Worm (Caenorhabditis elegans) whole organism, young adult: ENCODE data around the gene cut-3.
"Not testable (repeated sequence)": the region's sequence is repeated elsewhere in the genome, so short reads cannot be mapped to it uniquely, and the experiment has no call there.

Experiments
- B0336.3 ChIP-seq: fragments of 200-800 bp; sonication (Bioruptor generic); IDR thresholded peaks from 2 replicates; pipeline ENCODE4 v1.3.6; 2022; ENCODE audit warnings: missing genetic modification characterization, missing compliant biosample characterization
- F10E7.11 ChIP-seq: sonication (generic microtip); optimal IDR thresholded peaks from 2 replicates; lab custom pipeline; 2017; ENCODE audit warnings: mild to moderate bottlenecking, missing genetic modification characterization, moderate library complexity, missing compliant biosample characterization
- F49E8.2 ChIP-seq: sonication (generic microtip); optimal IDR thresholded peaks from 3 replicates; lab custom pipeline; 2017; ENCODE audit warnings: missing genetic modification characterization, mild to moderate bottlenecking, missing compliant biosample characterization, antibody characterized with exemption, moderate library complexity; ENCODE audit not compliant: insufficient read depth
- F57C9.4 ChIP-seq: sonication (generic microtip); optimal IDR thresholded peaks from 2 replicates; lab custom pipeline; 2017; ENCODE audit warnings: mild to moderate bottlenecking, missing genetic modification characterization, missing compliant biosample characterization
- K12H6.12 ChIP-seq: fragments of 200-800 bp; sonication (Bioruptor generic); optimal IDR thresholded peaks from 2 replicates; lab custom pipeline; 2018; ENCODE audit warnings: mild to moderate bottlenecking, missing genetic modification characterization, missing compliant biosample characterization
- Y53G8AR.9 ChIP-seq: fragments of 200-800 bp; sonication (Bioruptor generic); conservative IDR thresholded peaks from 2 replicates; pipeline ENCODE4 v1.3.6; 2022; ENCODE audit warnings: missing genetic modification reagents, missing genetic modification characterization, missing compliant biosample characterization
- Y67H2A.10 ChIP-seq: fragments of 200-800 bp; sonication (Bioruptor generic); conservative IDR thresholded peaks from 2 replicates; pipeline ENCODE4 v1.3.6; 2022; ENCODE audit warnings: missing genetic modification reagents, missing genetic modification characterization, missing compliant biosample characterization
- Y95B8A.8 ChIP-seq: fragments of 200-800 bp; sonication (Bioruptor generic); IDR thresholded peaks from 2 replicates; pipeline ENCODE4 v1.3.6; 2022; ENCODE audit warnings: missing genetic modification reagents, missing genetic modification characterization, missing compliant biosample characterization
- ama-1 ChIP-seq, 3 experiments: fragments of 150-350 bp in 1 of 3; sonication (generic microtip) in 2 of 3; optimal IDR thresholded peaks; 2 replicates each; lab custom pipeline; 2014 to 2018; ENCODE audit warnings: missing biosample characterization in 2 of 3, missing genetic modification characterization in 2 of 3, missing genetic modification reagents in 2 of 3
- aptf-3 ChIP-seq: fragments of 200-800 bp; sonication (Bioruptor generic); IDR thresholded peaks from 2 replicates; pipeline ENCODE4 v1.3.6; 2022; ENCODE audit warnings: missing genetic modification characterization, missing compliant biosample characterization
- athp-1 ChIP-seq: sonication (generic microtip); optimal IDR thresholded peaks from 2 replicates; lab custom pipeline; 2017; ENCODE audit warnings: mild to moderate bottlenecking, missing genetic modification characterization, missing compliant biosample characterization
- attf-5 ChIP-seq: fragments of 200-800 bp; sonication (Bioruptor generic); optimal IDR thresholded peaks from 2 replicates; lab custom pipeline; 2018; ENCODE audit warnings: mild to moderate bottlenecking, missing genetic modification characterization, missing compliant biosample characterization
- cebp-1 ChIP-seq, 2 experiments: fragments of 200-800 bp in 1 of 2; sonication (Bioruptor generic) in 1 of 2; sonication (generic microtip) in 1 of 2; IDR thresholded peaks in 1 of 2; optimal IDR thresholded peaks in 1 of 2; 2 replicates each; pipeline versions ENCODE4 v1.3.6 to Lab custom; 2017 to 2022; ENCODE audit warnings: missing compliant biosample characterization in 2 of 2, missing genetic modification characterization in 2 of 2, mild to moderate bottlenecking in 1 of 2, missing genetic modification reagents in 1 of 2, moderate library complexity in 1 of 2
- ceh-40 ChIP-seq: fragments of 200-800 bp; sonication (Bioruptor generic); IDR thresholded peaks from 2 replicates; pipeline ENCODE4 v1.3.6; 2022; ENCODE audit warnings: missing genetic modification characterization, missing compliant biosample characterization
- dox-1 ChIP-seq: fragments of 200-800 bp; sonication (Bioruptor generic); IDR thresholded peaks from 2 replicates; pipeline ENCODE4 v1.3.6; 2022; ENCODE audit warnings: missing genetic modification reagents, missing genetic modification characterization, missing compliant biosample characterization
- egrh-3 ChIP-seq: fragments of 200-800 bp; sonication (Bioruptor generic); IDR thresholded peaks from 2 replicates; pipeline ENCODE4 v1.3.6; 2022; ENCODE audit warnings: missing genetic modification reagents, missing genetic modification characterization, missing compliant biosample characterization
- fkh-3 ChIP-seq: sonication (generic microtip); optimal IDR thresholded peaks from 2 replicates; lab custom pipeline; 2016; ENCODE audit warnings: mild to moderate bottlenecking, missing genetic modification characterization, missing compliant biosample characterization
- hmg-20 ChIP-seq: fragments of 200-800 bp; sonication (Bioruptor generic); IDR thresholded peaks from 2 replicates; pipeline ENCODE4 v1.3.6; 2022; ENCODE audit warnings: missing genetic modification reagents, missing genetic modification characterization, missing compliant biosample characterization
- hsf-1 ChIP-seq: fragments of 200-800 bp; sonication (Bioruptor generic); IDR thresholded peaks from 2 replicates; pipeline ENCODE4 v1.3.6; 2022; ENCODE audit warnings: missing genetic modification reagents, missing genetic modification characterization, missing compliant biosample characterization
- lin-26 ChIP-seq: fragments of 200-800 bp; sonication (Bioruptor generic); IDR thresholded peaks from 2 replicates; pipeline ENCODE4 v1.3.6; 2022; ENCODE audit warnings: missing genetic modification reagents, missing genetic modification characterization, missing compliant biosample characterization
- lin-35 ChIP-seq, 3 experiments: fragments of 150-350 bp in 2 of 3; sonication (generic microtip) in 1 of 3; optimal IDR thresholded peaks; 2 replicates each; lab custom pipeline; 2014 to 2018; ENCODE audit warnings: missing biosample characterization in 3 of 3, missing genetic modification characterization in 3 of 3, missing genetic modification reagents in 3 of 3
- lin-54 ChIP-seq: fragments of 200-800 bp; sonication (Bioruptor generic); optimal IDR thresholded peaks from 2 replicates; lab custom pipeline; 2018; ENCODE audit warnings: mild to moderate bottlenecking, missing genetic modification characterization, missing compliant biosample characterization
- madf-3 ChIP-seq: fragments of 200-800 bp; sonication (Bioruptor generic); IDR thresholded peaks from 2 replicates; pipeline ENCODE4 v1.3.6; 2022; ENCODE audit warnings: missing genetic modification reagents, missing genetic modification characterization, missing compliant biosample characterization
- madf-6 ChIP-seq: fragments of 200-800 bp; sonication (Bioruptor generic); IDR thresholded peaks from 2 replicates; pipeline ENCODE4 v1.3.6; 2022; ENCODE audit warnings: missing genetic modification reagents, missing genetic modification characterization, missing compliant biosample characterization
- mxl-1 ChIP-seq: sonication (generic microtip); optimal IDR thresholded peaks from 2 replicates; lab custom pipeline; 2016; ENCODE audit warnings: missing genetic modification characterization, missing compliant biosample characterization
- nfyb-1 ChIP-seq: fragments of 200-800 bp; sonication (Bioruptor generic); IDR thresholded peaks from 2 replicates; pipeline ENCODE4 v1.3.6; 2022; ENCODE audit warnings: missing genetic modification reagents, missing genetic modification characterization, missing compliant biosample characterization
- pbrm-1 ChIP-seq: fragments of 200-800 bp; sonication (Bioruptor generic); IDR thresholded peaks from 2 replicates; pipeline ENCODE4 v1.3.6; 2022; ENCODE audit warnings: missing genetic modification reagents, missing genetic modification characterization, missing compliant biosample characterization
- rcor-1 ChIP-seq: fragments of 200-800 bp; sonication (Bioruptor generic); IDR thresholded peaks from 2 replicates; pipeline ENCODE4 v1.3.6; 2022; ENCODE audit warnings: missing genetic modification reagents, missing genetic modification characterization, missing compliant biosample characterization
- rpc-1 ChIP-seq, 2 experiments: fragments of 150-350 bp in 1 of 2; sonication (generic microtip) in 1 of 2; optimal IDR thresholded peaks; 2 replicates each; lab custom pipeline; 2014 to 2018; ENCODE audit warnings: missing biosample characterization in 1 of 2, missing genetic modification characterization in 1 of 2, missing genetic modification reagents in 1 of 2, missing genotype in 1 of 2
- tbp1 ChIP-seq: fragments of 200-800 bp; sonication (Bioruptor generic); optimal IDR thresholded peaks from 2 replicates; lab custom pipeline; 2018; ENCODE audit warnings: mild to moderate bottlenecking, missing genetic modification characterization, missing compliant biosample characterization
- zfh-2 ChIP-seq: fragments of 200-800 bp; sonication (Bioruptor generic); conservative IDR thresholded peaks from 2 replicates; pipeline ENCODE4 v1.3.6; 2022; ENCODE audit warnings: missing genetic modification reagents, missing genetic modification characterization, missing compliant biosample characterization

The cut-3 gene

DNA sequence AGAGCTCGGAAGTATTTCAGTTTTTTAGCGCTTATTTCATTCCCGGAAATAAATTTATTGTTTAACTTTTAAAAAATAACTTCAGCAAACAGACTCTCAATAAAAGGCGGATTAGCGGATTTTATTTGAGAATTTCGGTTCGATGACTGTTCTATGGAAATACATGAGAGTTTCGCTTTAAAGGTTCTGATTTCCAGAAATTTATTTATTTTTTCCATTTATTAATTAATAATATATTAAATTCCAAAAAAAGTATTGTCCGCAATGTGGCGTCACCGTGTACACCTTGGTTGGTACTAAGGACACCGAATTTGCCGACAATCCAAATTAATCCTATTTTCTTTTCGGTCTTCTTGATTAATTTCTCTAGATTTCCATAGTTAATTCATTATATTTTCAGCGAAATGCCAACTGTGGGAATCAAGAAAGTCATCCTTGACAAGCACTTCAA, 17.8 kb upstream of the cut-3 start, which contains the start of gene fars-3 (continued):
- 0 out of 2 replicates have a peak, but pooled peaks have one; percentile 35 for TF ChIP-seq lin-26 (GFP tag; lab: Robert Waterston, UW)
- TF ChIP-seq tbp1 (GFP tag; lab: Kevin White, UChicago), result peak; percentile 24
- peak; percentile 23; the same call in 1 of the 2 replicates for TF ChIP-seq Y95B8A.8 (GFP tag; lab: Robert Waterston, UW)
- TF ChIP-seq B0336.3 (GFP tag; lab: Robert Waterston, UW), result peak; percentile 42; the same call in 1 of the 2 replicates
- no peak for TF ChIP-seq F10E7.11 (tag; lab: Kevin White, UChicago)
- no peak for TF ChIP-seq hmg-20 (GFP tag; lab: Robert Waterston, UW)
- TF ChIP-seq ama-1 (optimal IDR thresholded peaks at IDR 0.05; lab: Kevin White, UChicago), result no peak
- TF ChIP-seq ama-1 (GFP tag; optimal IDR thresholded peaks at IDR 0.05; lab: Kevin White, UChicago), result peak; percentile 16 to 68
- peak; percentile 71 for TF ChIP-seq Y53G8AR.9 (GFP tag; lab: Robert Waterston, UW)
- TF ChIP-seq F57C9.4 (tag; lab: Kevin White, UChicago), result no peak
- peak; percentile 57 for TF ChIP-seq athp-1
- no peak for TF ChIP-seq dox-1 (GFP tag; lab: Robert Waterston, UW)
- no peak for TF ChIP-seq F49E8.2 (tag; lab: Kevin White, UChicago)
- no peak for TF ChIP-seq fkh-3 (tag; lab: Kevin White, UChicago)

- 0 out of 2 replicates have a peak, but pooled peaks have one; percentile 33 for TF ChIP-seq ceh-40
- peak; percentile 97 for TF ChIP-seq hsf-1
- TF ChIP-seq aptf-3, result peak; percentile 79; the same call in 1 of the 2 replicates
- TF ChIP-seq dox-1 (GFP tag; lab: Robert Waterston, UW), result peak; percentile 68
- TF ChIP-seq egrh-3 (GFP tag; lab: Robert Waterston, UW), result peak; percentile 51
- TF ChIP-seq rcor-1 (GFP tag; lab: Robert Waterston, UW), result peak; percentile 18; the same call in 1 of the 2 replicates
- peak; percentile 27 for TF ChIP-seq madf-6 (GFP tag; lab: Robert Waterston, UW)
- TF ChIP-seq madf-3, result peak; percentile 68; the same call in 1 of the 2 replicates
- TF ChIP-seq rpc-1 (optimal IDR thresholded peaks at IDR 0.05; lab: Kevin White, UChicago), result peak; percentile 3
- TF ChIP-seq rpc-1 (tag; optimal IDR thresholded peaks at IDR 0.05; lab: Kevin White, UChicago), result not testable (repeated sequence)
Measured at ce11 chrII:8459832-8460566, 13.4 kb upstream of the cut-3 start.

ce11 chrII:8457438-8457837, 10.8 kb upstream of the cut-3 start, which contains the start of gene zyg-9:
Gene zyg-9 (plus strand): TSS chrII:8457818.
- TF ChIP-seq Y67H2A.10 (GFP tag; lab: Robert Waterston, UW), result peak; percentile 8; the same call in 1 of the 2 replicates
- TF ChIP-seq cebp-1 (GFP tag; IDR thresholded peaks at IDR 0.05; lab: Robert Waterston, UW), result peak; percentile 96
- TF ChIP-seq cebp-1 (tag; optimal IDR thresholded peaks at IDR 0.05; lab: Kevin White, UChicago), result peak; percentile 99
- 0 out of 2 replicates have a peak, but pooled peaks have one; percentile 22 for TF ChIP-seq pbrm-1 (GFP tag; lab: Robert Waterston, UW)
- TF ChIP-seq K12H6.12, result no peak
- peak; percentile 69; the same call in 1 of the 2 replicates for TF ChIP-seq zfh-2 (GFP tag; lab: Robert Waterston, UW)
- no peak for TF ChIP-seq dox-1 (GFP tag; lab: Robert Waterston, UW)
- peak; percentile 14; the same call in 1 of the 2 replicates for TF ChIP-seq nfyb-1
- TF ChIP-seq mxl-1 (tag; lab: Kevin White, UChicago), result no peak
- TF ChIP-seq lin-26 (GFP tag; lab: Robert Waterston, UW), result peak; percentile 27; the same call in 1 of the 2 replicates
- TF ChIP-seq lin-54 (GFP tag; lab: Kevin White, UChicago), result peak; percentile 26
- TF ChIP-seq lin-35 (GFP tag; optimal IDR thresholded peaks at IDR 0.05; lab: Kevin White, UChicago), result peak in 1 of 3 experiments; percentile 53
- TF ChIP-seq attf-5 (GFP tag; lab: Kevin White, UChicago), result peak; percentile 76
